Worm (Caenorhabditis elegans): ENCODE results near the gene iff-2.

The iff-2 gene

DNA sequence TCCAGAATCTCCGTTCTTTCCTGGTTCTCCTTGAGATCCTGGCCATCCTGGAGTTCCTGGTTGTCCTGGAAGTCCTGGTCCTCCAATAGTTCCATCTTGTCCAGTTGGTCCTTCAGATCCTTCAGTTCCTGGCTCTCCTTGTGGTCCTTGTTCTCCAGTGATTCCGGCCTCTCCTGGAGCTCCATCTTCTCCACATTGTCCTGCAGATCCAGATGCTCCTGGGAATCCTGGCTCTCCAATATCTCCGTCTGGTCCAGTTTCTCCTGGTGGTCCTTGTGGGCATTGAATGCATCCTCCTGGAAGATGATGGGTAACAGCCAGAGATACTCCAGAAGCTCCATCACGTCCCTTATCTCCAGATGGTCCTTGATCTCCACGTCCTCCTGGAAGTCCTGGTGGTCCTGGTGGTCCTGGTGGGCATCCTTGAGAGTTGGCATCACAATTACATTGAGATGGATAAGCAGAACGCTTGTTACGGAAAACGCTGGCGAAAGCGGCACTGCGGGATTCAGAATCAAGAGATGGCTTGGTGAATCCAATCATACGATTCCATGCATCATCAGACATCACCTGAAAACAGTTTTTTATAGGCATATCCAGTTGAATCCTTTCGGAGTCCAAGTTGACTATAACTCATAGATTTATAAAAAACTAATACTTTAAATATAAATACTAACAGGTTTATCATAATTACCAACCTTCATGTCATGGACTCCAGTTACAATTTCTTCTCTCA lies 7.2 kb upstream of the iff-2 start:
- TF ChIP-seq sptf-1 (tag; optimal IDR thresholded peaks at IDR 0.05) (no peak), ceh-39 (tag; optimal IDR thresholded peaks at IDR 0.05) (no peak), ces-1 (GFP tag; optimal IDR thresholded peaks at IDR 0.05) (no peak), elt-1 (tag; optimal IDR thresholded peaks at IDR 0.05; ENCODE audit: borderline replicate concordance, insufficient read depth) (no peak), M03D4.4 (tag; optimal IDR thresholded peaks at IDR 0.05) (no peak), mep-1 (tag; optimal IDR thresholded peaks at IDR 0.05) (no peak)

- TF ChIP-seq nhr-12 (tag; optimal IDR thresholded peaks at IDR 0.05) (no peak), elt-3 (tag; optimal IDR thresholded peaks at IDR 0.05) (no peak), unc-62 (GFP tag; optimal IDR thresholded peaks at IDR 0.05) (no peak), sem-2 (GFP tag; optimal IDR thresholded peaks at IDR 0.05) (no peak), ztf-11 (tag; optimal IDR thresholded peaks at IDR 0.05) (no peak), nhr-237 (tag; optimal IDR thresholded peaks at IDR 0.05) (no peak), unc-120 (tag; optimal IDR thresholded peaks at IDR 0.05; ENCODE audit: poor library complexity, severe bottlenecking) (no peak), mep-1 (tag; optimal IDR thresholded peaks at IDR 0.05) (no peak), bed-3 (GFP tag; optimal IDR thresholded peaks at IDR 0.05) (no peak), elt-1 (tag; optimal IDR thresholded peaks at IDR 0.05; ENCODE audit: borderline replicate concordance, insufficient read depth) (no peak), tbx-8 (GFP tag; optimal IDR thresholded peaks at IDR 0.05) (no peak)
Observed at ce11 chrII:8566806-8567266, 5.7 kb upstream of the iff-2 start, which contains the start of gene F54C9.3. Gene F54C9.3, minus strand, starts transcription at chrII:8566856.

DNA sequence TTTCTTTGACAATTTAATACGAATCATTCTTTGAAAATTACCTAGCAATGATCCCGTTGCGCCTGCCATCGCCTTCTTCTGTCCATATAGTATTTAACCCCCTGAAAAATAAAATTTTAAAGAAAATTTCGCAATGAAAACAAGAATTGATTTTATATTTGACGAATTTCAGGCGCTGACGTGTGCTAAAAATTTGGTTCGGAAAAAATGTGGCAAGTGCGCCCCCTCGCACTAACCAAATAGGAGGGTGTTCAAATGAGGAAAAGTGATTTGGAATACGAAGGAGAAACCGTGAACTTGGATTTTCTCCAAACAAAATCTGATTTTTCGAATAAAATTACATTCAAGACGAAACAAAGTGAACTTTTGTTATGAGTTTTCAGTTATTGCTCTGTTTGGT lies 4.9 kb upstream of the iff-2 start, which contains the start of gene stc-1:
TSS of gene stc-1 (minus strand) at position 101 of the 400 bp plus-strand sequence.
- no peak for TF ChIP-seq blmp-1 (tag; optimal IDR thresholded peaks at IDR 0.05)
- no peak for TF ChIP-seq zip-8 (tag; optimal IDR thresholded peaks at IDR 0.05)
- TF ChIP-seq nhr-2 (tag; optimal IDR thresholded peaks at IDR 0.05), result no peak
- TF ChIP-seq unc-120 (tag; optimal IDR thresholded peaks at IDR 0.05; ENCODE audit: poor library complexity, severe bottlenecking), result peak; percentile 28
- peak; percentile 10 for TF ChIP-seq ces-1 (GFP tag; optimal IDR thresholded peaks at IDR 0.05)
- peak; percentile 10 for TF ChIP-seq mep-1 (tag; optimal IDR thresholded peaks at IDR 0.05)
- no peak for TF ChIP-seq ztf-11 (tag; optimal IDR thresholded peaks at IDR 0.05)
- TF ChIP-seq lin-13 (tag; optimal IDR thresholded peaks at IDR 0.05), result no peak
- TF ChIP-seq nhr-28 (tag; optimal IDR thresholded peaks at IDR 0.05), result no peak
- TF ChIP-seq cnd-1 (tag; optimal IDR thresholded peaks at IDR 0.05), result no peak
- no peak for TF ChIP-seq tbx-8 (GFP tag; optimal IDR thresholded peaks at IDR 0.05)
- TF ChIP-seq unc-62 (GFP tag; optimal IDR thresholded peaks at IDR 0.05), result no peak
- TF ChIP-seq bed-3 (GFP tag; optimal IDR thresholded peaks at IDR 0.05), result no peak
- no peak for TF ChIP-seq pha-4 (tag; optimal IDR thresholded peaks at IDR 0.05)
- TF ChIP-seq lin-32 (GFP tag; optimal IDR thresholded peaks at IDR 0.05), result no peak
- no peak for TF ChIP-seq nhr-12 (tag; optimal IDR thresholded peaks at IDR 0.05)
- TF ChIP-seq elt-3 (tag; optimal IDR thresholded peaks at IDR 0.05), result no peak
- peak; percentile 65 for TF ChIP-seq lsy-2 (tag; optimal IDR thresholded peaks at IDR 0.05)
- no peak for TF ChIP-seq nhr-76 (tag; optimal IDR thresholded peaks at IDR 0.05)
- no peak for TF ChIP-seq ceh-43 (GFP tag; optimal IDR thresholded peaks at IDR 0.05)
- TF ChIP-seq ceh-39 (tag; optimal IDR thresholded peaks at IDR 0.05), result no peak
- TF ChIP-seq sem-2 (GFP tag; optimal IDR thresholded peaks at IDR 0.05), result no peak
- TF ChIP-seq unc-39 (tag; optimal IDR thresholded peaks at IDR 0.05), result no peak
- TF ChIP-seq M03D4.4 (tag; optimal IDR thresholded peaks at IDR 0.05), result no peak
- no peak for TF ChIP-seq elt-1 (tag; optimal IDR thresholded peaks at IDR 0.05; ENCODE audit: borderline replicate concordance, insufficient read depth)

- TF ChIP-seq elt-3 (tag; optimal IDR thresholded peaks at IDR 0.05) (no peak), blmp-1 (tag; optimal IDR thresholded peaks at IDR 0.05) (no peak), bed-3 (GFP tag; optimal IDR thresholded peaks at IDR 0.05) (no peak), ceh-39 (tag; optimal IDR thresholded peaks at IDR 0.05) (no peak), ces-1 (GFP tag; optimal IDR thresholded peaks at IDR 0.05) (no peak), sem-2 (GFP tag; optimal IDR thresholded peaks at IDR 0.05) (no peak), mls-2 (tag; optimal IDR thresholded peaks at IDR 0.05) (no peak), lsy-2 (tag; optimal IDR thresholded peaks at IDR 0.05) (no peak), M03D4.4 (tag; optimal IDR thresholded peaks at IDR 0.05) (no peak), snpc-4 (tag; optimal IDR thresholded peaks at IDR 0.05) (no peak), sptf-1 (tag; optimal IDR thresholded peaks at IDR 0.05) (no peak), nhr-2 (tag; optimal IDR thresholded peaks at IDR 0.05) (no peak), flh-1 (GFP tag; optimal IDR thresholded peaks at IDR 0.05) (no peak), ham-2 (GFP tag; optimal IDR thresholded peaks at IDR 0.05) (no peak), mep-1 (tag; optimal IDR thresholded peaks at IDR 0.05) (no peak)
Observed at ce11 chrII:8562002-8562401, 835 bp upstream of the iff-2 start, which contains the start of gene F54C9.14. Gene F54C9.14, plus strand, starts transcription at chrII:8562302.

Data from whole organism, mixed stage, embryonic.